Fruit fly (Drosophila melanogaster): Measurements from ENCODE around the gene comm3.

comm3 gene

dm6 chr3L:15647712-15648621 lies at the start of gene comm3, which contains the start of gene CG43083:
Gene comm3 (minus strand): TSS chr3L:15647762.
Gene CG43083 (plus strand): TSS chr3L:15648571.
- TF ChIP-seq Six4 (GFP tag; optimal IDR thresholded peaks at IDR 0.05), result no peak
- no peak for TF ChIP-seq HLHmδ (GFP tag; optimal IDR thresholded peaks at IDR 0.05)
- TF ChIP-seq sens (GFP tag), result peak; percentile 52
- peak; percentile 85 for TF ChIP-seq sd (tag; optimal IDR thresholded peaks at IDR 0.05)
- peak; percentile 31 for TF ChIP-seq CG6813 (GFP tag; optimal IDR thresholded peaks at IDR 0.05)
- no peak for TF ChIP-seq Asciz (GFP tag; optimal IDR thresholded peaks at IDR 0.05)
- TF ChIP-seq repo (GFP tag; optimal IDR thresholded peaks at IDR 0.05), result no peak
- TF ChIP-seq CG17568 (GFP tag; optimal IDR thresholded peaks at IDR 0.05), result peak; percentile 15
- no peak for TF ChIP-seq Max (GFP tag; optimal IDR thresholded peaks at IDR 0.05)

- no peak for TF ChIP-seq run (tag; optimal IDR thresholded peaks at IDR 0.05)
- TF ChIP-seq abd-A (tag; optimal IDR thresholded peaks at IDR 0.05), result peak; percentile 85
- peak in 1 of 2 experiments; percentile 42 for TF ChIP-seq Pdp1 (GFP tag; optimal IDR thresholded peaks at IDR 0.05)
- no peak for TF ChIP-seq knrl (GFP tag; IDR thresholded peaks at IDR 0.05; ENCODE audit: partially characterized antibody)
- no peak for TF ChIP-seq CG6175 (GFP tag; IDR thresholded peaks at IDR 0.05)
- peak; percentile 37 for TF ChIP-seq sens (GFP tag)
- peak; percentile 51 for TF ChIP-seq Vsx1 (GFP tag; optimal IDR thresholded peaks at IDR 0.05)
- no peak for TF ChIP-seq CG31224 (GFP tag; IDR thresholded peaks at IDR 0.05)
- 0 out of 3 replicates have a peak, but pooled peaks have one; percentile 42 for TF ChIP-seq otp (GFP tag; IDR thresholded peaks at IDR 0.05)
- peak; percentile 80 for TF ChIP-seq oc (tag; optimal IDR thresholded peaks at IDR 0.05)
- no peak for TF ChIP-seq ATbp (GFP tag; optimal IDR thresholded peaks at IDR 0.05)
- peak; percentile 71 for TF ChIP-seq CG12769 (tag; optimal IDR thresholded peaks at IDR 0.05)
- TF ChIP-seq gsb-n (tag; optimal IDR thresholded peaks at IDR 0.05), result peak; percentile 55
- TF ChIP-seq Blimp-1 (GFP tag; optimal IDR thresholded peaks at IDR 0.05), result peak; percentile 46
- TF ChIP-seq vvl (GFP tag; IDR thresholded peaks at IDR 0.05), result peak; percentile 54; the same call in 1 of the 2 replicates
- peak; percentile 95 for TF ChIP-seq Awh (GFP tag; IDR thresholded peaks at IDR 0.05)
- 0 out of 3 replicates have a peak, but pooled peaks have one; percentile 12 for TF ChIP-seq ci (GFP tag; IDR thresholded peaks at IDR 0.05)
- no peak for TF ChIP-seq CG30431 (GFP tag; optimal IDR thresholded peaks at IDR 0.05)
- TF ChIP-seq NC2β (GFP tag; optimal IDR thresholded peaks at IDR 0.05), result no peak
Observed at dm6 chr3L:15695195-15695594, 47.6 kb upstream of the comm3 start.

dm6 chr3L:15694406-15694805 lies 46.8 kb upstream of the comm3 start:
- TF ChIP-seq nau (GFP tag; optimal IDR thresholded peaks at IDR 0.05), result no peak
- no peak for TF ChIP-seq pnt (GFP tag; optimal IDR thresholded peaks at IDR 0.05)
- no peak for TF ChIP-seq Xrp1 (GFP tag; IDR thresholded peaks at IDR 0.05)
- TF ChIP-seq CG34376 (GFP tag; optimal IDR thresholded peaks at IDR 0.05), result no peak
- no peak for TF ChIP-seq sima (GFP tag; optimal IDR thresholded peaks at IDR 0.05)
- TF ChIP-seq Bdp1 (GFP tag; optimal IDR thresholded peaks at IDR 0.05), result no peak
- TF ChIP-seq lmd (GFP tag; IDR thresholded peaks at IDR 0.05), result no peak
- no peak for TF ChIP-seq Lpt (GFP tag; optimal IDR thresholded peaks at IDR 0.05)
- TF ChIP-seq Sry-δ (GFP tag; optimal IDR thresholded peaks at IDR 0.05), result no peak
- no peak for TF ChIP-seq Bgb (GFP tag; IDR thresholded peaks at IDR 0.05; ENCODE audit: partially characterized antibody)
- peak; percentile 59 for TF ChIP-seq Med (GFP tag)
- TF ChIP-seq CG10209 (GFP tag; optimal IDR thresholded peaks at IDR 0.05), result no peak
- TF ChIP-seq Dip2 (GFP tag; IDR thresholded peaks at IDR 0.05), result no peak
- TF ChIP-seq Nf-YA (GFP tag; IDR thresholded peaks at IDR 0.05), result no peak
- TF ChIP-seq CG12391 (tag; optimal IDR thresholded peaks at IDR 0.05), result no peak
- TF ChIP-seq Hr3 (GFP tag; optimal IDR thresholded peaks at IDR 0.05), result no peak
- TF ChIP-seq CG8924 (tag; optimal IDR thresholded peaks at IDR 0.05), result no peak
- TF ChIP-seq CG8478 (optimal IDR thresholded peaks at IDR 0.05), result no peak
- TF ChIP-seq pros (GFP tag; optimal IDR thresholded peaks at IDR 0.05), result no peak
- TF ChIP-seq Oaz (GFP tag; IDR thresholded peaks at IDR 0.05), result no peak
- TF ChIP-seq Stat92E (GFP tag; optimal IDR thresholded peaks at IDR 0.05), result no peak
